Fruit fly (Drosophila melanogaster): ENCODE measurements around the gene Polr1H.

dm6 chr3R:21821684-21822561 is 44.3 kb upstream of the Polr1H start:
- no peak for TF ChIP-seq insv (optimal IDR thresholded peaks at IDR 0.05)
- TF ChIP-seq psq (optimal IDR thresholded peaks at IDR 0.05): no peak
